Fruit fly (Drosophila melanogaster): ENCODE results near the gene AP-1gamma.

AP-1gamma gene

dm6 chrX:9063425-9063824 lies 45.1 kb upstream of the AP-1gamma start:
- TF ChIP-seq Optix (GFP tag; IDR thresholded peaks at IDR 0.05): no peak
- TF ChIP-seq Dip3 (GFP tag; optimal IDR thresholded peaks at IDR 0.05): no peak
- no peak for TF ChIP-seq B-H1 (GFP tag; IDR thresholded peaks at IDR 0.05)
- no peak for TF ChIP-seq CG3726 (GFP tag; IDR thresholded peaks at IDR 0.05)
- TF ChIP-seq CG33557 (GFP tag; optimal IDR thresholded peaks at IDR 0.05): no peak
- TF ChIP-seq Dp (GFP tag; optimal IDR thresholded peaks at IDR 0.05): no peak
- no peak for TF ChIP-seq Myb (GFP tag; optimal IDR thresholded peaks at IDR 0.05)
- no peak for TF ChIP-seq CG12071 (GFP tag; optimal IDR thresholded peaks at IDR 0.05)
- no peak for TF ChIP-seq HmgD (GFP tag; optimal IDR thresholded peaks at IDR 0.05)
- TF ChIP-seq CG7987 (GFP tag; optimal IDR thresholded peaks at IDR 0.05): no peak
- TF ChIP-seq sens-2 (GFP tag; IDR thresholded peaks at IDR 0.05): no peak
- TF ChIP-seq CG7745 (tag; optimal IDR thresholded peaks at IDR 0.05): no peak
- TF ChIP-seq HLH3B (GFP tag; IDR thresholded peaks at IDR 0.05): no peak

dm6 chrX:9064029-9064428 lies 44.5 kb upstream of the AP-1gamma start:
- TF ChIP-seq CG8281 (tag; optimal IDR thresholded peaks at IDR 0.05): peak; percentile 87
- TF ChIP-seq jumu (GFP tag; optimal IDR thresholded peaks at IDR 0.05): no peak
- no peak for TF ChIP-seq nmo (GFP tag; optimal IDR thresholded peaks at IDR 0.05)
- peak; percentile 55 for TF ChIP-seq CG13894 (tag; optimal IDR thresholded peaks at IDR 0.05)
- peak; percentile 44 for TF ChIP-seq sd (tag; optimal IDR thresholded peaks at IDR 0.05)
- TF ChIP-seq abd-A (tag; optimal IDR thresholded peaks at IDR 0.05): peak; percentile 14

- TF ChIP-seq Hr51 (GFP tag; optimal IDR thresholded peaks at IDR 0.05) (peak in 1 of 2 experiments; percentile 43), Rfx (GFP tag; IDR thresholded peaks at IDR 0.05) (peak; percentile 58), D (optimal IDR thresholded peaks at IDR 0.05) (no peak), D (GFP tag; optimal IDR thresholded peaks at IDR 0.05) (no peak), Xbp1 (GFP tag; optimal IDR thresholded peaks at IDR 0.05) (peak; percentile 15), CG15011 (GFP tag; optimal IDR thresholded peaks at IDR 0.05) (no peak), CG16863 (GFP tag; optimal IDR thresholded peaks at IDR 0.05) (no peak), kay (GFP tag; optimal IDR thresholded peaks at IDR 0.05) (no peak), CG12104 (GFP tag; optimal IDR thresholded peaks at IDR 0.05) (no peak), Elba2 (GFP tag; optimal IDR thresholded peaks at IDR 0.05) (no peak), CG11085 (GFP tag; IDR thresholded peaks at IDR 0.05) (no peak), CG6854 (GFP tag; optimal IDR thresholded peaks at IDR 0.05) (no peak), CG9727 (GFP tag; optimal IDR thresholded peaks at IDR 0.05) (peak; percentile 10), CG10209 (GFP tag; optimal IDR thresholded peaks at IDR 0.05) (no peak), prd (optimal IDR thresholded peaks at IDR 0.05) (no peak), prd (GFP tag; IDR thresholded peaks at IDR 0.05) (peak; percentile 54; the same call in 2 of the 3 replicates), klu (GFP tag; IDR thresholded peaks at IDR 0.05) (no peak), CG31441 (GFP tag; IDR thresholded peaks at IDR 0.05) (0 out of 2 replicates have a peak, but pooled peaks have one; percentile 20), aop (GFP tag; IDR thresholded peaks at IDR 0.05) (no peak), Bgb (GFP tag; IDR thresholded peaks at IDR 0.05; ENCODE audit: partially characterized antibody) (no peak), kni (GFP tag; optimal IDR thresholded peaks at IDR 0.05) (no peak), CG7271 (tag; optimal IDR thresholded peaks at IDR 0.05) (no peak), sr (GFP tag; IDR thresholded peaks at IDR 0.05) (no peak), zfh1 (GFP tag; IDR thresholded peaks at IDR 0.05) (0 out of 3 replicates have a peak, but pooled peaks have one; percentile 21), BEAF-32 (GFP tag; optimal IDR thresholded peaks at IDR 0.05) (no peak), HLH4C (GFP tag; IDR thresholded peaks at IDR 0.05; ENCODE audit: partially characterized antibody) (no peak), inv (GFP tag; IDR thresholded peaks at IDR 0.05; ENCODE audit: partially characterized antibody) (no peak), CG5953 (GFP tag; IDR thresholded peaks at IDR 0.05) (0 out of 2 replicates have a peak, but pooled peaks have one; percentile 8), yki (optimal IDR thresholded peaks at IDR 0.05) (no peak), croc (GFP tag; conservative IDR thresholded peaks at IDR 0.05) (0 out of 3 replicates have a peak, but pooled peaks have one; percentile 18)
Measured at dm6 chrX:9066802-9067489, 41.5 kb upstream of the AP-1gamma start.
